Worm (Caenorhabditis elegans) whole organism, late embryonic: ENCODE results near the gene F53H2.1.
"Not testable (repeated sequence)": the region's sequence is repeated elsewhere in the genome, so short reads cannot be mapped to it uniquely, and the experiment has no call there.

ENCODE experiments used
- C38D4.7 ChIP-seq: fragments of 200-800 bp; sonication (Bioruptor generic); optimal IDR thresholded peaks from 2 replicates; lab custom pipeline; 2018; ENCODE audit warnings: mild to moderate bottlenecking, missing genetic modification characterization, moderate library complexity, missing compliant biosample characterization
- K09A11.1 ChIP-seq: sonication (generic microtip); optimal IDR thresholded peaks from 2 replicates; lab custom pipeline; 2017; ENCODE audit warnings: antibody characterized with exemption, mild to moderate bottlenecking, missing genetic modification characterization, missing compliant biosample characterization; ENCODE audit not compliant: insufficient read depth
- T23F11.4 ChIP-seq: fragments of 200-800 bp; sonication (Bioruptor generic); optimal IDR thresholded peaks from 2 replicates; lab custom pipeline; 2018; ENCODE audit warnings: mild to moderate bottlenecking, missing genetic modification characterization, missing compliant biosample characterization
- ahr-1 ChIP-seq: sonication (generic microtip); optimal IDR thresholded peaks from 2 replicates; lab custom pipeline; 2016; ENCODE audit warnings: missing genetic modification characterization, missing compliant biosample characterization
- ama-1 ChIP-seq: fragments of 150-350 bp; optimal IDR thresholded peaks from 2 replicates; lab custom pipeline; 2014
- ceh-14 ChIP-seq: sonication (generic microtip); optimal IDR thresholded peaks from 2 replicates; lab custom pipeline; 2016; ENCODE audit warnings: missing genotype, missing genetic modification characterization, missing compliant biosample characterization
- ceh-18 ChIP-seq: sonication (generic microtip); optimal IDR thresholded peaks from 2 replicates; lab custom pipeline; 2016; ENCODE audit warnings: missing genetic modification characterization, missing compliant biosample characterization
- ceh-2 ChIP-seq: sonication (generic microtip); optimal IDR thresholded peaks from 2 replicates; lab custom pipeline; 2016; ENCODE audit warnings: missing genotype, missing genetic modification characterization, missing compliant biosample characterization
- ceh-22 ChIP-seq: sonication (generic microtip); optimal IDR thresholded peaks from 2 replicates; lab custom pipeline; 2017; ENCODE audit warnings: missing biosample characterization, missing genetic modification characterization
- ceh-24 ChIP-seq: sonication (generic microtip); optimal IDR thresholded peaks from 2 replicates; lab custom pipeline; 2016; ENCODE audit warnings: mild to moderate bottlenecking, missing genetic modification characterization, missing compliant biosample characterization
- ceh-30 ChIP-seq: fragments of 150-350 bp; optimal IDR thresholded peaks from 2 replicates; lab custom pipeline; 2014; ENCODE audit warnings: missing biosample characterization, missing genetic modification characterization
- ceh-34 ChIP-seq: sonication (generic microtip); optimal IDR thresholded peaks from 2 replicates; lab custom pipeline; 2016; ENCODE audit warnings: mild to moderate bottlenecking, missing genetic modification characterization, missing compliant biosample characterization
- ceh-48 ChIP-seq: sonication (generic microtip); optimal IDR thresholded peaks from 2 replicates; lab custom pipeline; 2016; ENCODE audit warnings: missing genetic modification characterization, inconsistent platforms, missing compliant biosample characterization
- ceh-6 ChIP-seq: fragments of 200-800 bp; sonication (Bioruptor generic); optimal IDR thresholded peaks from 2 replicates; lab custom pipeline; 2018; ENCODE audit warnings: mild to moderate bottlenecking, missing genetic modification characterization, missing compliant biosample characterization
- che-1 ChIP-seq: sonication (generic microtip); optimal IDR thresholded peaks from 2 replicates; lab custom pipeline; 2016; ENCODE audit warnings: mild to moderate bottlenecking, missing genetic modification characterization, missing compliant biosample characterization
- elt-2 ChIP-seq: sonication (generic microtip); optimal IDR thresholded peaks from 2 replicates; lab custom pipeline; 2016; ENCODE audit warnings: missing genetic modification reagents, missing genetic modification characterization, missing compliant biosample characterization
- elt-4 ChIP-seq: sonication (generic microtip); optimal IDR thresholded peaks from 2 replicates; lab custom pipeline; 2016; ENCODE audit warnings: missing genetic modification characterization, missing compliant biosample characterization
- fkh-10 ChIP-seq: fragments of 150-350 bp; optimal IDR thresholded peaks from 2 replicates; lab custom pipeline; 2014; ENCODE audit warnings: missing biosample characterization, missing genetic modification reagents, missing genetic modification characterization
- fkh-6 ChIP-seq: sonication (generic microtip); optimal IDR thresholded peaks from 2 replicates; lab custom pipeline; 2016; ENCODE audit warnings: missing genetic modification characterization, missing compliant biosample characterization
- gmeb-2 ChIP-seq: sonication (generic microtip); optimal IDR thresholded peaks from 2 replicates; lab custom pipeline; 2016; ENCODE audit warnings: missing genetic modification characterization, inconsistent platforms, missing compliant biosample characterization
- hlh-30 ChIP-seq: sonication (generic microtip); optimal IDR thresholded peaks from 2 replicates; lab custom pipeline; 2017; ENCODE audit warnings: antibody characterized with exemption, missing genetic modification characterization, missing compliant biosample characterization; ENCODE audit not compliant: insufficient read depth
- hlh-8 ChIP-seq: sonication (generic microtip); optimal IDR thresholded peaks from 2 replicates; lab custom pipeline; 2016; ENCODE audit warnings: missing genotype, missing genetic modification characterization, missing compliant biosample characterization
- mec-3 ChIP-seq: sonication (generic microtip); optimal IDR thresholded peaks from 2 replicates; lab custom pipeline; 2016; ENCODE audit warnings: borderline replicate concordance, missing genetic modification characterization, missing compliant biosample characterization
- nhr-11 ChIP-seq: fragments of 150-350 bp; optimal IDR thresholded peaks from 2 replicates; lab custom pipeline; 2014; ENCODE audit warnings: missing biosample characterization, missing genetic modification characterization
- npax-4 ChIP-seq: sonication (generic microtip); optimal IDR thresholded peaks from 2 replicates; lab custom pipeline; 2016; ENCODE audit warnings: missing genetic modification characterization, missing compliant biosample characterization
- odd-2 ChIP-seq: sonication (generic microtip); optimal IDR thresholded peaks from 2 replicates; lab custom pipeline; 2017; ENCODE audit warnings: antibody characterized with exemption, mild to moderate bottlenecking, missing genetic modification characterization, missing compliant biosample characterization
- pag-3 ChIP-seq: sonication (generic microtip); optimal IDR thresholded peaks from 2 replicates; lab custom pipeline; 2016; ENCODE audit warnings: missing compliant biosample characterization, missing genetic modification characterization, borderline replicate concordance
- pat-9 ChIP-seq: fragments of 200-800 bp; sonication (Bioruptor generic); optimal IDR thresholded peaks from 2 replicates; lab custom pipeline; 2018; ENCODE audit warnings: mild to moderate bottlenecking, missing genetic modification characterization, moderate library complexity, missing compliant biosample characterization
- pax-1 ChIP-seq: fragments of 150-350 bp; optimal IDR thresholded peaks from 2 replicates; lab custom pipeline; 2014; ENCODE audit warnings: missing biosample characterization, missing genetic modification characterization
- pha-2 ChIP-seq: sonication (generic microtip); optimal IDR thresholded peaks from 2 replicates; lab custom pipeline; 2017; ENCODE audit warnings: mild to moderate bottlenecking, missing genetic modification characterization, missing compliant biosample characterization
- pha-4 ChIP-seq: fragments of 150-350 bp; optimal IDR thresholded peaks from 2 replicates; lab custom pipeline; 2018; ENCODE audit warnings: missing biosample characterization, missing genetic modification reagents, missing genetic modification characterization
- sdc-2 ChIP-seq: sonication (generic microtip); optimal IDR thresholded peaks from 2 replicates; lab custom pipeline; 2016; ENCODE audit warnings: missing genotype, missing genetic modification characterization, missing compliant biosample characterization
- ttx-3 ChIP-seq: sonication (generic microtip); optimal IDR thresholded peaks from 2 replicates; lab custom pipeline; 2016; ENCODE audit warnings: missing genetic modification reagents, missing genetic modification characterization, missing compliant biosample characterization
- unc-3 ChIP-seq, 2 experiments: fragments of 200-800 bp in 1 of 2; sonication (Bioruptor generic) in 1 of 2; sonication (generic microtip) in 1 of 2; conservative IDR thresholded peaks in 1 of 2; optimal IDR thresholded peaks in 1 of 2; 2 replicates each; pipeline versions ENCODE4 v1.3.6 to Lab custom; 2016 to 2022; ENCODE audit warnings: missing compliant biosample characterization in 2 of 2, missing genetic modification characterization in 2 of 2, missing genetic modification reagents in 1 of 2
- unc-42 ChIP-seq: sonication (generic microtip); optimal IDR thresholded peaks from 2 replicates; lab custom pipeline; 2016; ENCODE audit warnings: missing genotype, missing genetic modification characterization, missing compliant biosample characterization
- unc-86 ChIP-seq: sonication (generic microtip); optimal IDR thresholded peaks from 2 replicates; lab custom pipeline; 2016; ENCODE audit warnings: missing genetic modification characterization, missing compliant biosample characterization
- zip-5 ChIP-seq: sonication (generic microtip); optimal IDR thresholded peaks from 2 replicates; lab custom pipeline; 2016; ENCODE audit warnings: missing genetic modification characterization, missing compliant biosample characterization

The F53H2.1 gene

ce11 chrV:20351195-20351594 lies 36.3 kb upstream of the F53H2.1 start, which contains the start of gene K02E2.1:
K02E2.1 (plus strand) TSS chrV:20351495.
- no peak for TF ChIP-seq hlh-8
- TF ChIP-seq ceh-34 (tag; lab: Kevin White, UChicago): no peak
- TF ChIP-seq K09A11.1: no peak
- no peak for TF ChIP-seq nhr-11
- TF ChIP-seq ceh-30 (tag; lab: Kevin White, UChicago): no peak
- no peak for TF ChIP-seq zip-5 (tag; lab: Kevin White, UChicago)
- TF ChIP-seq, all 69 proteins: peak for 0

ce11 chrV:20356472-20356871 lies 31.0 kb upstream of the F53H2.1 start, which contains the start of gene grd-11:
grd-11 (plus strand) TSS chrV:20356772.
- no peak for TF ChIP-seq ceh-48 (tag; lab: Kevin White, UChicago)
- TF ChIP-seq hlh-30 (tag; lab: Kevin White, UChicago): no peak
- no peak for TF ChIP-seq ahr-1
- no peak for TF ChIP-seq C38D4.7 (GFP tag; lab: Kevin White, UChicago)
- TF ChIP-seq unc-86 (tag; lab: Kevin White, UChicago): no peak
- no peak for TF ChIP-seq pat-9 (tag; lab: Kevin White, UChicago)
- TF ChIP-seq pha-2 (tag; lab: Kevin White, UChicago): no peak
- no peak for TF ChIP-seq gmeb-2 (tag; lab: Kevin White, UChicago)
- no peak for TF ChIP-seq che-1 (tag; lab: Kevin White, UChicago)
- TF ChIP-seq elt-2 (tag; lab: Kevin White, UChicago): no peak
- no peak for TF ChIP-seq sdc-2
- TF ChIP-seq mec-3: no peak
- TF ChIP-seq unc-42: no peak
- TF ChIP-seq odd-2 (tag; lab: Kevin White, UChicago): no peak
- no peak for TF ChIP-seq elt-4 (tag; lab: Kevin White, UChicago)
- no peak for TF ChIP-seq pag-3 (tag; lab: Kevin White, UChicago)
- TF ChIP-seq ceh-18: no peak
- TF ChIP-seq pax-1 (tag; lab: Kevin White, UChicago): no peak
- TF ChIP-seq, all 69 proteins: peak for 0

ce11 chrV:20366839-20367238 lies 20.7 kb upstream of the F53H2.1 start, which contains the start of gene K02E2.8:
K02E2.8 (minus strand) TSS chrV:20366939.
- no peak for TF ChIP-seq zip-5 (tag; lab: Kevin White, UChicago)
- no peak for TF ChIP-seq ttx-3 (tag; lab: Kevin White, UChicago)
- no peak for TF ChIP-seq unc-3 (GFP tag; conservative IDR thresholded peaks at IDR 0.05; lab: Robert Waterston, UW)
- no peak for TF ChIP-seq unc-3 (tag; optimal IDR thresholded peaks at IDR 0.05; lab: Kevin White, UChicago)
- TF ChIP-seq ceh-2 (tag; lab: Kevin White, UChicago): no peak
- TF ChIP-seq nhr-11: no peak
- no peak for TF ChIP-seq npax-4 (tag; lab: Kevin White, UChicago)
- no peak for TF ChIP-seq elt-4 (tag; lab: Kevin White, UChicago)
- TF ChIP-seq fkh-10 (GFP tag; lab: Kevin White, UChicago): no peak
- TF ChIP-seq pha-4 (tag; lab: Kevin White, UChicago): no peak
- TF ChIP-seq T23F11.4: no peak
- no peak for TF ChIP-seq ceh-22 (tag; lab: Kevin White, UChicago)
- TF ChIP-seq ama-1 (lab: Kevin White, UChicago): no peak
- no peak for TF ChIP-seq unc-42
- no peak for TF ChIP-seq pat-9 (tag; lab: Kevin White, UChicago)
- TF ChIP-seq ceh-6 (GFP tag; lab: Kevin White, UChicago): no peak
- TF ChIP-seq ahr-1: no peak
- no peak for TF ChIP-seq ceh-24
- no peak for TF ChIP-seq che-1 (tag; lab: Kevin White, UChicago)
- TF ChIP-seq hlh-8: no peak
- TF ChIP-seq C38D4.7 (GFP tag; lab: Kevin White, UChicago): no peak

- TF ChIP-seq fkh-6, ceh-14, unc-86 (tag; lab: Kevin White, UChicago): not testable (repeated sequence)
These were observed 18.4 kb upstream of the F53H2.1 start, which contains the start of gene srh-177 for ce11 chrV:20369153-20369552. srh-177 (minus strand) TSS chrV:20369253.
